Fruit fly (Drosophila melanogaster) S2 (cell line): ENCODE results near the gene Atg5.

Experiments
- CG8478 ChIP-seq: fragments of >200 bp; optimal IDR thresholded peaks from 2 replicates; lab custom pipeline; 2018
- CTCF ChIP-seq, 2 experiments: fragments of >200 bp; optimal IDR thresholded peaks; 2 replicates each; lab custom pipeline; 2018

Gene Atg5

DNA sequence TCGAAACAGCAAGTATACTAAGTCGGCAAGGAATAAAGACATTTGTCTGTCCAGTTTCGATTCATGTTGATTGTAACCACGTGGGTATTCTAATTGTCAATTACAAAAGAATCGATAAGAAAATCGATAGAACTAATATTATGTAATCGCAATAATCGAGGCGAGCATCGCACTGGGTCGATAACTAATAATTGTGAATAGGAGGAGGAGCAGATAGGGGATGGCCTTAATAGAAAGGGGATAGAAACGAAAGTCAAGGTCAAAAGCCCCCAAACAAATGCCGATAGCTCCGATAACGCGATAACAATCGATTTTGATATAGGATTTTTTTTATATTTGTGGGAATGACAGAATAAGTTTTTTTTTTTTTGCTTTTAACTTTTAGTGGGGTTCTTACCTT is 38.6 kb downstream of the Atg5 start:
- TF ChIP-seq CTCF (optimal IDR thresholded peaks at IDR 0.05; lab: Kevin White, UChicago) (no peak), CG8478 (lab: Kevin White, UChicago) (no peak)

DNA sequence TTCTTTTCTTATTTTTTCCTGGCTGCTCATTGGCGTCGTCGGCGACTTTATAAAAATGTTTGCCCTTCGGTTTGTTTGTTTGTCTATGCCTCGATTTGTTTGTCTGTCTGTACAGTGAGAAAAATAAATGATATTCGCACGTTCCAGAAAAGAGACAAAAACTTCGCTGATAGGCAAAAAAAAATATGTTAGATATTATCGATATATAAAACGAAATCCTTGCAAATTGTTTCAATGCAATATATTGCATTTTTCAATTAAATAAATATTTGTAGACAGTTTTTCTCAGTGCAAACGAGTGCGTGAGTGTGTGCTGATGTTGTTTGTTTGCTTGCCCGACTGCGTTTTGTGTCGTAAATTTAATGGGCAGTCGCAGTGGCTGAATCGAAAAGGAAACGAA is 46.5 kb downstream of the Atg5 start:
- no peak for TF ChIP-seq CTCF (optimal IDR thresholded peaks at IDR 0.05; lab: Kevin White, UChicago)
- no peak for TF ChIP-seq CG8478 (lab: Kevin White, UChicago)

DNA sequence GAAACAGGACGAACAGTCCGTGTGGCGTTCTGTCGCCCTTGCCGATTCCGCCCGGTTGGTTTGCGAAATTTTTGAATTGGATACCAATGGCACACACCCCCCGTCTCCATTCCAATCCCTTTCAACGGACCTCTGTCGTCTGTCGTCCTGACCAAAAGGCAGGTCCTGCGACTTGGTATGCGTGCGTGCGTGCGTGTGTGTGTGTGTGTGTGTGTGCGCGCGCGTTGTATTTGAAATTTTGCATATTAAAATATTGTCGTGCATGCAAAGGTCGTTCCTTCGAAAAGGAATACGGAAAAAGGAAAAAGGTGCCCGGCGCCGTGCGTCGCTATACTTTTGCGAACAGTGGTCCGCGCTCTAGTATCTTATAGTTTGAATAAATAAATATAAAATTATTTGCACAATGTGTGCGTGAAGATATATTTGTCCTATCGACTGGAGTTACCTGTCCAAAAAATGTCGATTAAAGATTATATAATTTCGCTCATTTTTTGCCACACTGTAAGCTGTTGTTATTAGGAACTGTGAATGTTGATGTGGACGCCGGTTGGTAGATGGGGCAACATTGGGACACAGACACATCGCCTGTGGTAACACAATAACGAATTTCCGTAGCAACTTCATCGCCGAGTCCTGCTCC is 52.1 kb downstream of the Atg5 start:
- TF ChIP-seq CG8478 (lab: Kevin White, UChicago), result no peak
- no peak for TF ChIP-seq CTCF (optimal IDR thresholded peaks at IDR 0.05; lab: Kevin White, UChicago)

DNA sequence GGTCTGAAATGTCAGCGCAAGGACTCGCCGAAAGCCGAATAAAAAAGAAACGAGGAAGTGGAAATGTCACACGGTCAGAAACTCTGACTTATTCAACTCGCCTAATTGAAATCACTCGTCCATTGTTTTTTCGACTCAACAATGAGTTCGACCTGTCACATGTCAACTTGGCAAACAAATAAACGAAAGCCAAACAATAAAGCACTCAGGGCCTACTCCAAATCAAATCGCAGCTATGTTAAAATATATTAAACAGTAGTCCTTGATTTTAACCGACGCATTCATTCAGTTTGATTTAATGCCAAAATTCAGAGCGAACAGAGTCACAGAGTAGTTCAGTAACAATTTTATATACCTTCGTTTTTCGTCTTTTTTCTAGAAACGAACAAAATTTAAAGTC is 57.0 kb downstream of the Atg5 start, which contains the start of gene CG1958:
Gene CG1958 (plus strand): TSS at position 301 of the 400 bp plus-strand sequence.
- TF ChIP-seq CG8478 (lab: Kevin White, UChicago) (no peak), CTCF (optimal IDR thresholded peaks at IDR 0.05; lab: Kevin White, UChicago) (no peak)
